Worm (Caenorhabditis elegans) whole organism, L2 larva: Measurements from ENCODE around the gene C04B4.2.

Experiments
- alr-1 ChIP-seq: fragments of 150-350 bp; optimal IDR thresholded peaks from 2 replicates; lab custom pipeline; 2014; ENCODE audit warnings: missing biosample characterization, missing genetic modification characterization
- elt-1 ChIP-seq: fragments of 150-350 bp; optimal IDR thresholded peaks from 2 replicates; lab custom pipeline; 2014; ENCODE audit warnings: missing biosample characterization, missing genetic modification characterization
- mdl-1 ChIP-seq, 2 experiments: fragments of 150-350 bp in 1 of 2; sonication (generic microtip) in 1 of 2; optimal IDR thresholded peaks; 2 replicates each; lab custom pipeline; 2017; ENCODE audit warnings: missing biosample characterization in 2 of 2, missing genetic modification characterization in 2 of 2
- nhr-11 ChIP-seq: fragments of 150-350 bp; optimal IDR thresholded peaks from 2 replicates; lab custom pipeline; 2014; ENCODE audit warnings: missing biosample characterization, missing genetic modification characterization
- nhr-237 ChIP-seq: fragments of 150-350 bp; optimal IDR thresholded peaks from 2 replicates; lab custom pipeline; 2014; ENCODE audit warnings: missing biosample characterization, missing genetic modification characterization
- nhr-25 ChIP-seq: fragments of 150-350 bp; sonication (generic microtip); optimal IDR thresholded peaks from 3 replicates; lab custom pipeline; 2014; ENCODE audit warnings: missing biosample characterization, missing genetic modification characterization
- skn-1 ChIP-seq: sonication (generic microtip); optimal IDR thresholded peaks from 2 replicates; lab custom pipeline; 2017; ENCODE audit warnings: missing biosample characterization, missing genetic modification characterization
- snpc-4 ChIP-seq: fragments of 150-350 bp; optimal IDR thresholded peaks from 2 replicates; lab custom pipeline; 2014; ENCODE audit warnings: missing biosample characterization, missing genetic modification characterization
- unc-39 ChIP-seq: fragments of 150-350 bp; optimal IDR thresholded peaks from 2 replicates; lab custom pipeline; 2014; ENCODE audit warnings: missing biosample characterization, missing genetic modification characterization
- ztf-11 ChIP-seq: sonication (generic microtip); optimal IDR thresholded peaks from 2 replicates; lab custom pipeline; 2017; ENCODE audit warnings: missing biosample characterization, missing genetic modification characterization
- ztf-4 ChIP-seq: fragments of 150-350 bp; optimal IDR thresholded peaks from 2 replicates; lab custom pipeline; 2014; ENCODE audit warnings: missing biosample characterization, missing genetic modification characterization

DNA sequence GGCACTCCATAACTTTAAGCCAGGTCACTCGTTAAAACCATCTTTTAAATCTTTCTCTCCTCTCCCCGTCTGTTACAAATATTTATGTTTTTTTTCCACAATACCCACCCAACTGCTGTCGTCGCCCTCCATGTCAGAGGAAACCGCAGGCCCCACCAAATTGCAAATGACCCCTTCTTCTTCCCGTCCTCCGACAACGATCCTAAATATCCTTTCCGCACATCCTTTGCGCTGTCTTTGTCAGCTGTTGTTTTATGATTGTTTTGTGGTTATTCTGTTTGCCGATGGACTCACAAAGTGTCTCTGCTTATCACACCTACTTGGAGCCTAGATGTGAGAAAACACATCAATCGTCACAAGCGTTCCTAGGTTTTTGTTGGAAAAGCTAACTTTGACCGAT is 34.9 kb upstream of the C04B4.2 start:
- no peak for TF ChIP-seq elt-1 (tag; lab: Kevin White, UChicago)
- no peak for TF ChIP-seq skn-1 (tag; lab: Kevin White, UChicago)
- TF ChIP-seq nhr-237 = no peak
- TF ChIP-seq ztf-4 (tag; lab: Kevin White, UChicago) = no peak
- no peak for TF ChIP-seq snpc-4 (tag; lab: Kevin White, UChicago)
- no peak for TF ChIP-seq nhr-25 (tag; lab: Kevin White, UChicago)
- no peak for TF ChIP-seq alr-1 (tag; lab: Kevin White, UChicago)
- TF ChIP-seq ztf-11 = no peak
- no peak for TF ChIP-seq unc-39 (tag; lab: Kevin White, UChicago)
- TF ChIP-seq mdl-1 (tag; optimal IDR thresholded peaks at IDR 0.05; lab: Kevin White, UChicago) = no peak
- no peak for TF ChIP-seq nhr-11
